Worm (Caenorhabditis elegans) whole organism, L4/young adult: ENCODE data around the gene K05G3.1.

Experiments
- dao-5 ChIP-seq: sonication (generic microtip); optimal IDR thresholded peaks from 2 replicates; lab custom pipeline; 2016; ENCODE audit warnings: missing genotype, missing genetic modification characterization, moderate library complexity, missing compliant biosample characterization
- him-1 ChIP-seq: sonication (generic microtip); optimal IDR thresholded peaks from 2 replicates; lab custom pipeline; 2016; ENCODE audit warnings: missing genotype, missing genetic modification reagents, missing genetic modification characterization, missing compliant biosample characterization

DNA sequence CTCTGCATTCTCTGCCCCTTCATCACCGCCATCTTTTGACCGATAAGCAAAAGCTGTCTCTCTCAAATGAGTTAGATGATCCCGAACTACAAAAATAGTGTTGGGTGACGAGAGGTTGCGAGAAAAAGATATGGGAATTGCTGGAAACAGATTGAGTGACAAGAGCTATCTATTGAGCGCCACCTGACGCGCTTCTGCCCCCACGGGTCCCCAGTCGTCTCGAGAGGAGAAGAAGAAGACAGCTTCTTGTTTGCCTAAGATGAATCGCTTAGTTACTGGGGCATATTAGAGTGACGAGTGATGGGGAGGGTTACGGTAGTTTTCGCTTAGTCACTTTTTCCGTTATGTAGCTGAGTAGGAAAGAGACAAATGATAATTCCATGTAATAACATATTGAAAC, 33.4 kb downstream of the K05G3.1 start:
- no peak for TF ChIP-seq dao-5 (tag; lab: Kevin White, UChicago)
- TF ChIP-seq him-1 (tag; lab: Kevin White, UChicago): no peak
